Worm (Caenorhabditis elegans): ENCODE results near the gene F25E5.8.
"Not testable (repeated sequence)": the region's sequence is repeated elsewhere in the genome, so short reads cannot be mapped to it uniquely, and the experiment has no call there.

Gene F25E5.8

ce11 chrV:7439807-7440206, 4.1 kb downstream of the F25E5.8 start, which contains the start of gene try-13:
Gene try-13 (plus strand): TSS chrV:7440107.
- TF ChIP-seq snpc-4 (tag; optimal IDR thresholded peaks at IDR 0.05) (no peak), flh-1 (GFP tag; optimal IDR thresholded peaks at IDR 0.05) (no peak), cnd-1 (tag; optimal IDR thresholded peaks at IDR 0.05) (no peak), hlh-1 (tag; optimal IDR thresholded peaks at IDR 0.05) (no peak), M03D4.4 (tag; optimal IDR thresholded peaks at IDR 0.05) (no peak), unc-62 (GFP tag; optimal IDR thresholded peaks at IDR 0.05) (no peak), drap-1 (GFP tag; optimal IDR thresholded peaks at IDR 0.05) (no peak), blmp-1 (tag; optimal IDR thresholded peaks at IDR 0.05) (no peak), nhr-12 (tag; optimal IDR thresholded peaks at IDR 0.05) (no peak), sptf-1 (tag; optimal IDR thresholded peaks at IDR 0.05) (no peak), elt-3 (tag; optimal IDR thresholded peaks at IDR 0.05) (no peak), lin-32 (GFP tag; optimal IDR thresholded peaks at IDR 0.05) (no peak), ceh-83 (GFP tag; optimal IDR thresholded peaks at IDR 0.05) (no peak), elt-1 (tag; optimal IDR thresholded peaks at IDR 0.05; ENCODE audit: borderline replicate concordance, insufficient read depth) (no peak), ham-2 (GFP tag; optimal IDR thresholded peaks at IDR 0.05) (no peak)

DNA sequence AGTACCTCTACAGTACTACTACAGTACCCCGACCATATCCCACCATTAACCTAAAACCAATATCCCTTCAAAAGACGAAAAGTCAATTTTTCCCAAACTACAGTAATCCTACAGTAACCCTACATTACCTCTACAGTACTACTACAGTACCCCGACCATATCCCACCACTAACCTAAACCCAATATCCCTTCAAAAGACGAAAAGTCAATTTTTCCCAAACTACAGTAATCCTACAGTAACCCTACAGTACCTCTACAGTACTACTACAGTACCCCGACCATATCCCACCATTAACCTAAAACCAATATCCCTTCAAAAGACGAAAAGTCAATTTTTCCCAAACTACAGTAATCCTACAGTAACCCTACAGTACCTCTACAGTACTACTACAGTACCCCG, 8.6 kb downstream of the F25E5.8 start, which contains the start of gene nhr-141:
Gene nhr-141, plus strand, starts transcription at position 331 of the 400 bp plus-strand sequence.
- not testable (repeated sequence) for TF ChIP-seq elt-3 (tag; optimal IDR thresholded peaks at IDR 0.05); ceh-43 (GFP tag; optimal IDR thresholded peaks at IDR 0.05); ztf-11 (tag; optimal IDR thresholded peaks at IDR 0.05)

DNA sequence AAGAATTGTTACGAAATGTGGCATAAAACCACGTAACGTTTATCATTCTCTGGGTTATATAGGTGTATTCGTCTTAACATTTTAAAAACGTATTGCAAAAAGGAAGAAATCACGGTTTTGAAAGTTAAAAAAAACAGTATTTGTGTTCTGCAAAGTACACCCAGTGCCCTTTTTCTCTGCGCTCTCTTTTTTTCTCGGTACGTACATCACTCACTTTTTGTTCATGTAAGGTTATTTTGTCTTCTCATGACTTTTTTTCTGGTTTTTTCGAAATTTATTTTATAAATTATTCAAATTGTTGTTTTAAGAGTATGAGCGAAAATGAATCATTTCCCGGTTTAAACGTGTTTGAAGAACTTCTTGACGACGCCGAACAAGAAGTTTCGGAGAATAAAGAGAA, 11.2 kb downstream of the F25E5.8 start, which contains the start of gene F25E5.5:
Gene F25E5.5, plus strand, starts transcription at position 301 of the 400 bp plus-strand sequence.
- TF ChIP-seq cnd-1 (tag; optimal IDR thresholded peaks at IDR 0.05) (no peak), unc-39 (tag; optimal IDR thresholded peaks at IDR 0.05) (no peak), ces-1 (GFP tag; optimal IDR thresholded peaks at IDR 0.05) (no peak), flh-1 (GFP tag; optimal IDR thresholded peaks at IDR 0.05) (no peak), M03D4.4 (tag; optimal IDR thresholded peaks at IDR 0.05) (no peak), unc-62 (GFP tag; optimal IDR thresholded peaks at IDR 0.05) (no peak), pha-4 (tag; optimal IDR thresholded peaks at IDR 0.05) (no peak), sem-2 (GFP tag; optimal IDR thresholded peaks at IDR 0.05) (no peak), ceh-43 (GFP tag; optimal IDR thresholded peaks at IDR 0.05) (no peak), ceh-83 (GFP tag; optimal IDR thresholded peaks at IDR 0.05) (no peak)

- TF ChIP-seq elt-1 (tag; optimal IDR thresholded peaks at IDR 0.05; ENCODE audit: borderline replicate concordance, insufficient read depth) (no peak), drap-1 (GFP tag; optimal IDR thresholded peaks at IDR 0.05) (no peak), snpc-4 (tag; optimal IDR thresholded peaks at IDR 0.05) (no peak), ceh-43 (GFP tag; optimal IDR thresholded peaks at IDR 0.05) (no peak), bed-3 (GFP tag; optimal IDR thresholded peaks at IDR 0.05) (no peak)
Measured at ce11 chrV:7449303-7449827, 13.6 kb downstream of the F25E5.8 start, which contains the start of gene try-12. Gene try-12 (plus strand): TSS chrV:7449353.

DNA sequence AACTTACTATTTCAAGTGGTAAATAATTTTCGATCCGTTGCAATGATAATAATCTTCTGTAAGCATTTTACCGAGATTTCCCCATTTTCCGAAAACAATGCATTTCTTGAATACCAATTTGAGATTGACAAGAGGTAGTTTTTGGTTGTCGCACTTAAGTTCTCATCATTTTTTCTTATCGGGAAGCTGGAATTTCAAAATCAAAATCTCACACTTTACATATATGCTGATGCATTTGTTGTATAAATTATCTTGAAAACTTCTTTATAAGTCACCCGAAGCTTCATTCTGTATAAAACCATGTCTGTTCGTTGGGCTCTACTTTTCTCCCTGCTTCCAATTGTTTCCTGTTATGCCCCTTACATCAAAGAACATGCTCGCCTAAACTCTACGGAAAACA, 15.7 kb downstream of the F25E5.8 start, which contains the start of gene try-11:
Gene try-11, plus strand, starts transcription at position 301 of the 400 bp plus-strand sequence.
- no peak for TF ChIP-seq mep-1 (tag; optimal IDR thresholded peaks at IDR 0.05)

ce11 chrV:7454236-7454635, 18.5 kb downstream of the F25E5.8 start, which contains the start of gene try-8:
Gene try-8 (minus strand): TSS chrV:7454336.
- TF ChIP-seq unc-39 (tag; optimal IDR thresholded peaks at IDR 0.05), result no peak

DNA sequence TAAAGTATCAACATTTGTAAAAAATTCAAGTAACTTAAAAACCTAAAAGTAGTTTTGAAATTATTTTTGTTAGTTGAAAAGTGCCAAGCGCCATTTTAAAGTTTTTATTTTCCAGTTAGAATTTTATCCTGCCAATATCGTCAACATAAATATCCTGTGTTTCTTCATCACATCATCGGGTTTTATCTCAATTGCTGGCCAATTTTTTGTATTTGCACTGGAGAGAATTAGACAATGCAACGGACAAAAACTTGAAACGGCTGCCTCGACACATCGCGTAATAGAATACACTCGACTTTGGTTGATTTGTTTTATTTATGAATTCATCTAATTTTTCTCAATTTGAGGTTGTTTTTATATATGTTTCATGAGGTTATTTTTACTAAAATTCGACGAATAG, 19.3 kb downstream of the F25E5.8 start, which contains the start of gene F25E5.2:
Gene F25E5.2, plus strand, starts transcription at position 301 of the 400 bp plus-strand sequence.
- TF ChIP-seq nhr-28 (tag; optimal IDR thresholded peaks at IDR 0.05), result no peak
- TF ChIP-seq unc-120 (tag; optimal IDR thresholded peaks at IDR 0.05; ENCODE audit: poor library complexity, severe bottlenecking), result no peak
- no peak for TF ChIP-seq elt-1 (tag; optimal IDR thresholded peaks at IDR 0.05; ENCODE audit: borderline replicate concordance, insufficient read depth)
